Worm (Caenorhabditis elegans): ENCODE results near the gene Y69E1A.8.

Y69E1A.8 gene

DNA sequence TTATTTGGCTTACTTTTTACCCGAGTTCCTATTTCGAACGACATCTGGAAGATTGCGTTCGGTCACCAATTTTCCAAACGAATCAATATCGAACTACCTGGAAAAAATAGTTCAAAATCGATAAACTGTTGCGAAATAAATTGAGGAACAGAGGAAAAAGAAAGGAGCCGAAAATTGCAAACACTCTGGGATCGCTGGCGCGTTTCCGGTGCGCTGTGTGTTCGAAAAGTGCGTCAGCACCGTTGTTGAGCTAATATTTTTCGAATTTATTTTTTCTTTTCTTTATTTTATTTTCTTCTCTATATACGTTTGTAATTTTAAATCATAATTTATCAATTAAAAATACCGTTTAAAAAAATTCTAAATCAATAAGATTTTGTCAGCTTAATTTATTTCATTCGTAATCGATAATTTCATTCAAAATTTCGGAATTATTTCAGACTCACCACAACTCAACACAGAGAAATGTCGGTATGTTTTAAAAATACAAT, 33.3 kb upstream of the Y69E1A.8 start, which contains the start of the genes dnc-1 and lsm-7:
TSS of gene dnc-1 (minus strand) at position 142 of the 491 bp plus-strand sequence.
TSS of gene lsm-7 (plus strand) at position 441 of the 491 bp plus-strand sequence.
- TF ChIP-seq tbx-2 (tag; optimal IDR thresholded peaks at IDR 0.05) (no peak), ceh-82 (tag; optimal IDR thresholded peaks at IDR 0.05) (peak; percentile 7), eor-1 (tag; optimal IDR thresholded peaks at IDR 0.05) (no peak), nhr-28 (tag; optimal IDR thresholded peaks at IDR 0.05) (no peak), nhr-43 (tag; optimal IDR thresholded peaks at IDR 0.05; ENCODE audit: poor library complexity, severe bottlenecking) (peak; percentile 18), nhr-12 (tag; optimal IDR thresholded peaks at IDR 0.05) (no peak), skn-1 (tag; optimal IDR thresholded peaks at IDR 0.05) (peak; percentile 65), nhr-76 (tag; optimal IDR thresholded peaks at IDR 0.05) (no peak), R02D3.7 (tag; optimal IDR thresholded peaks at IDR 0.05) (peak; percentile 34), aly-2 (tag; optimal IDR thresholded peaks at IDR 0.05) (no peak), nhr-237 (tag; optimal IDR thresholded peaks at IDR 0.05) (no peak), pqm-1 (tag; optimal IDR thresholded peaks at IDR 0.05) (peak; percentile 16), lsy-12 (tag; optimal IDR thresholded peaks at IDR 0.05) (peak; percentile 23), hmg-11 (tag; optimal IDR thresholded peaks at IDR 0.05) (peak; percentile 63), fkh-2 (tag; optimal IDR thresholded peaks at IDR 0.05) (no peak), lin-15B (tag; optimal IDR thresholded peaks at IDR 0.05) (peak; percentile 68), pha-4 (tag; optimal IDR thresholded peaks at IDR 0.05) (peak; percentile 88), ceh-16 (tag; optimal IDR thresholded peaks at IDR 0.05) (no peak), fkh-10 (GFP tag; optimal IDR thresholded peaks at IDR 0.05) (peak; percentile 57), nhr-23 (tag; optimal IDR thresholded peaks at IDR 0.05) (peak; percentile 49), daf-12 (tag; optimal IDR thresholded peaks at IDR 0.05) (no peak), elt-1 (tag; optimal IDR thresholded peaks at IDR 0.05) (peak; percentile 46), egl-27 (tag; optimal IDR thresholded peaks at IDR 0.05) (no peak), nhr-67 (tag; optimal IDR thresholded peaks at IDR 0.05) (no peak), ama-1 (optimal IDR thresholded peaks at IDR 0.05) (no peak), jun-1 (tag; optimal IDR thresholded peaks at IDR 0.05) (peak; percentile 39), unc-62 (GFP tag; optimal IDR thresholded peaks at IDR 0.05) (no peak), zag-1 (tag; optimal IDR thresholded peaks at IDR 0.05) (no peak), mml-1 (tag; optimal IDR thresholded peaks at IDR 0.05) (no peak), snpc-4 (tag; optimal IDR thresholded peaks at IDR 0.05) (peak; percentile 79), fos-1 (tag; optimal IDR thresholded peaks at IDR 0.05) (no peak), ztf-4 (tag; optimal IDR thresholded peaks at IDR 0.05) (no peak), nhr-11 (tag; optimal IDR thresholded peaks at IDR 0.05) (no peak), ZK546.5 (tag; optimal IDR thresholded peaks at IDR 0.05) (no peak), elt-2 (tag; optimal IDR thresholded peaks at IDR 0.05) (peak; percentile 28), sea-2 (GFP tag; optimal IDR thresholded peaks at IDR 0.05) (no peak), lin-39 (tag; optimal IDR thresholded peaks at IDR 0.05) (peak; percentile 72), ceh-9 (tag; optimal IDR thresholded peaks at IDR 0.05) (no peak), nfya-1 (tag; optimal IDR thresholded peaks at IDR 0.05; ENCODE audit: insufficient read depth) (peak; percentile 87), nhr-77 (tag; optimal IDR thresholded peaks at IDR 0.05) (no peak), unc-39 (tag; optimal IDR thresholded peaks at IDR 0.05) (no peak), mdl-1 (tag; optimal IDR thresholded peaks at IDR 0.05) (no peak), elt-3 (tag; optimal IDR thresholded peaks at IDR 0.05) (no peak), nhr-25 (tag; optimal IDR thresholded peaks at IDR 0.05) (peak; percentile 35), egl-5 (tag; optimal IDR thresholded peaks at IDR 0.05) (no peak), ceh-28 (tag; optimal IDR thresholded peaks at IDR 0.05) (peak; percentile 77), ztf-11 (tag; optimal IDR thresholded peaks at IDR 0.05) (no peak)

Data from whole organism, L3 larva.